Fruit fly (Drosophila melanogaster): ENCODE data around the gene CG14313.
A peak's percentile ranks its signal among the peaks of the same experiment; 100 is the strongest.

CG14313 gene

dm6 chr3R:18188702-18189125 is 3.1 kb downstream of the CG14313 start, which contains the start of the genes CG12321 and MED17 (continued):
- peak; percentile 74 for TF ChIP-seq peb (GFP tag; IDR thresholded peaks at IDR 0.05)
- peak; percentile 33 for TF ChIP-seq Mes4 (GFP tag; optimal IDR thresholded peaks at IDR 0.05)
- TF ChIP-seq Tbp (GFP tag; optimal IDR thresholded peaks at IDR 0.05) = no peak
- peak; percentile 90 for TF ChIP-seq Aef1 (GFP tag; IDR thresholded peaks at IDR 0.05)
- TF ChIP-seq CG2116 (GFP tag; optimal IDR thresholded peaks at IDR 0.05) = peak; percentile 80
- TF ChIP-seq CG10366 (GFP tag; IDR thresholded peaks at IDR 0.05) = peak; percentile 82
- TF ChIP-seq NC2β (GFP tag; optimal IDR thresholded peaks at IDR 0.05) = no peak
- TF ChIP-seq CG1233 (GFP tag; optimal IDR thresholded peaks at IDR 0.05) = peak; percentile 79
- peak; percentile 90 for TF ChIP-seq bcd (GFP tag; optimal IDR thresholded peaks at IDR 0.05)
- peak; percentile 80 for TF ChIP-seq CG11093 (GFP tag; IDR thresholded peaks at IDR 0.05)
- no peak for TF ChIP-seq corto (GFP tag; optimal IDR thresholded peaks at IDR 0.05)
- TF ChIP-seq hbn (GFP tag; IDR thresholded peaks at IDR 0.05; ENCODE audit: partially characterized antibody) = no peak
- TF ChIP-seq CG3995 (GFP tag; optimal IDR thresholded peaks at IDR 0.05) = peak; percentile 27
- TF ChIP-seq CG12942 (GFP tag; optimal IDR thresholded peaks at IDR 0.05) = peak; percentile 91
- peak; percentile 92 for TF ChIP-seq Med (GFP tag)
- TF ChIP-seq CG32532 (GFP tag; IDR thresholded peaks at IDR 0.05) = peak; percentile 91
- no peak; the same call in 1 of the 2 replicates for TF ChIP-seq crol (GFP tag; IDR thresholded peaks at IDR 0.05)
- peak; percentile 43; the same call in 1 of the 2 replicates for TF ChIP-seq toy (GFP tag; IDR thresholded peaks at IDR 0.05)
- TF ChIP-seq Stat92E (GFP tag; optimal IDR thresholded peaks at IDR 0.05) = no peak
- peak; percentile 90 for TF ChIP-seq al (GFP tag; IDR thresholded peaks at IDR 0.05)
- peak; percentile 19 for TF ChIP-seq mirr (GFP tag; optimal IDR thresholded peaks at IDR 0.05)
- peak; percentile 60 for TF ChIP-seq CG13624 (GFP tag; optimal IDR thresholded peaks at IDR 0.05)
- TF ChIP-seq CG30403 (GFP tag; optimal IDR thresholded peaks at IDR 0.05) = peak; percentile 93
- TF ChIP-seq CG1024 (GFP tag; IDR thresholded peaks at IDR 0.05) = no peak
- peak; percentile 85 for TF ChIP-seq CG10543 (GFP tag; optimal IDR thresholded peaks at IDR 0.05)
- peak; percentile 85 for TF ChIP-seq Dek (tag; optimal IDR thresholded peaks at IDR 0.05)
- TF ChIP-seq mld (GFP tag; IDR thresholded peaks at IDR 0.05; ENCODE audit: partially characterized antibody) = no peak
- TF ChIP-seq CG13296 (GFP tag; optimal IDR thresholded peaks at IDR 0.05) = peak; percentile 84
- peak; percentile 92 for TF ChIP-seq CG11247 (GFP tag; IDR thresholded peaks at IDR 0.05)
- TF ChIP-seq wor (GFP tag; IDR thresholded peaks at IDR 0.05) = peak; percentile 85
- TF ChIP-seq CG7963 (GFP tag; IDR thresholded peaks at IDR 0.05; ENCODE audit: partially characterized antibody) = no peak
- TF ChIP-seq CG17912 (GFP tag; optimal IDR thresholded peaks at IDR 0.05) = peak; percentile 43
- TF ChIP-seq CG6175 (GFP tag; IDR thresholded peaks at IDR 0.05) = peak; percentile 79; the same call in 2 of the 3 replicates
- TF ChIP-seq Dfd (GFP tag; optimal IDR thresholded peaks at IDR 0.05) = no peak
- TF ChIP-seq dimm (GFP tag; IDR thresholded peaks at IDR 0.05) = peak; percentile 54; the same call in 1 of the 2 replicates
- peak; percentile 88 for TF ChIP-seq CG12104 (GFP tag; optimal IDR thresholded peaks at IDR 0.05)
- TF ChIP-seq gcm2 (GFP tag; optimal IDR thresholded peaks at IDR 0.05) = peak; percentile 62
- peak; percentile 41 for TF ChIP-seq CG3163 (GFP tag; optimal IDR thresholded peaks at IDR 0.05)
- TF ChIP-seq trem (tag; optimal IDR thresholded peaks at IDR 0.05) = peak; percentile 90
- peak; percentile 86 for TF ChIP-seq Fer1 (GFP tag; optimal IDR thresholded peaks at IDR 0.05)
- no peak for TF ChIP-seq p53 (GFP tag; optimal IDR thresholded peaks at IDR 0.05)
- TF ChIP-seq stwl (tag; optimal IDR thresholded peaks at IDR 0.05) = peak; percentile 75
- TF ChIP-seq psq (GFP tag; optimal IDR thresholded peaks at IDR 0.05) = peak; percentile 79
- peak; percentile 90 for TF ChIP-seq tio (GFP tag; optimal IDR thresholded peaks at IDR 0.05)
- TF ChIP-seq CG10979 (tag; optimal IDR thresholded peaks at IDR 0.05) = peak; percentile 85
- TF ChIP-seq caup (GFP tag; optimal IDR thresholded peaks at IDR 0.05; ENCODE audit: severe bottlenecking) = peak; percentile 88
- no peak for TF ChIP-seq CG4282 (GFP tag; optimal IDR thresholded peaks at IDR 0.05)
- TF ChIP-seq pita (GFP tag; optimal IDR thresholded peaks at IDR 0.05) = no peak
- TF ChIP-seq CG43689 (GFP tag; IDR thresholded peaks at IDR 0.05) = no peak
- TF ChIP-seq CG11696 (GFP tag; IDR thresholded peaks at IDR 0.05) = peak; percentile 54; the same call in 1 of the 2 replicates
- TF ChIP-seq CG1792 (GFP tag; optimal IDR thresholded peaks at IDR 0.05) = peak; percentile 10
